Fruit fly (Drosophila melanogaster) whole organism, embryonic: ENCODE data around the gene Plod.

Experiments used
- Adf1 ChIP-seq: fragments of 200-800 bp; sonication (Bioruptor generic); IDR thresholded peaks from 2 replicates; pipeline ENCODE4 v1.3.6; 2022; ENCODE audit warnings: missing biosample characterization, missing genetic modification characterization
- Asciz ChIP-seq: fragments of 200-800 bp; sonication (Bioruptor generic); optimal IDR thresholded peaks from 2 replicates; lab custom pipeline; 2017; ENCODE audit warnings: missing biosample characterization, mild to moderate bottlenecking, missing genetic modification characterization, missing genetic modification reagents
- Awh ChIP-seq: fragments of 200-800 bp; sonication (Bioruptor generic); IDR thresholded peaks from 2 replicates; pipeline ENCODE4, ENCODE4 v1.3.6; 2022; ENCODE audit warnings: missing biosample characterization, missing genetic modification characterization
- BEAF-32 ChIP-seq: fragments of 200-800 bp; sonication (Bioruptor generic); optimal IDR thresholded peaks from 3 replicates; lab custom pipeline; 2017; ENCODE audit warnings: missing biosample characterization, missing genetic modification characterization, mild to moderate bottlenecking, moderate library complexity, missing genetic modification reagents
- CG11398 ChIP-seq: fragments of 200-800 bp; sonication (Bioruptor generic); optimal IDR thresholded peaks from 2 replicates; lab custom pipeline; 2016; ENCODE audit warnings: missing biosample characterization, missing genetic modification characterization
- CG11504 ChIP-seq: fragments of 200-800 bp; sonication (Bioruptor generic); optimal IDR thresholded peaks from 3 replicates; lab custom pipeline; 2019; ENCODE audit warnings: missing biosample characterization, mild to moderate bottlenecking, missing genetic modification characterization, moderate library complexity
- CG13287 ChIP-seq: fragments of 200-800 bp; sonication (Bioruptor generic); IDR thresholded peaks from 2 replicates; pipeline ENCODE4 v1.3.6; 2022; ENCODE audit warnings: missing biosample characterization, missing genetic modification characterization; ENCODE audit not compliant: partially characterized antibody
- CG33213 ChIP-seq: fragments of 200-800 bp; sonication (Bioruptor generic); optimal IDR thresholded peaks from 3 replicates; lab custom pipeline; 2016; ENCODE audit warnings: missing biosample characterization, missing genetic modification characterization
- CG33557 ChIP-seq: fragments of 200-800 bp; sonication (Bioruptor generic); optimal IDR thresholded peaks from 2 replicates; lab custom pipeline; 2019; ENCODE audit warnings: missing biosample characterization, mild to moderate bottlenecking, missing genetic modification characterization, moderate library complexity
- CG42726 ChIP-seq: fragments of 200-800 bp; sonication (Bioruptor generic); IDR thresholded peaks from 2 replicates; pipeline ENCODE4 v1.3.6; 2022; ENCODE audit warnings: missing biosample characterization, missing genetic modification characterization; ENCODE audit not compliant: partially characterized antibody
- CG4820 ChIP-seq: fragments of 200-800 bp; sonication (Bioruptor generic); optimal IDR thresholded peaks from 3 replicates; lab custom pipeline; 2016; ENCODE audit warnings: missing biosample characterization, missing genetic modification characterization
- CG7786 ChIP-seq: fragments of 200-800 bp; sonication (Bioruptor generic); optimal IDR thresholded peaks from 2 replicates; lab custom pipeline; 2016; ENCODE audit warnings: missing biosample characterization, missing genetic modification characterization
- CG8765 ChIP-seq: fragments of 200-800 bp; sonication (Bioruptor generic); IDR thresholded peaks from 2 replicates; pipeline ENCODE4 v1.3.6; 2022; ENCODE audit warnings: missing biosample characterization, missing genetic modification characterization
- Dll ChIP-seq: fragments of 200-800 bp; sonication (Bioruptor generic); IDR thresholded peaks from 4 replicates; pipeline ENCODE4 v1.3.6; 2022; ENCODE audit warnings: missing biosample characterization, missing genetic modification characterization; ENCODE audit not compliant: partially characterized antibody
- Dp ChIP-seq: fragments of 200-800 bp; sonication (Bioruptor generic); optimal IDR thresholded peaks from 2 replicates; lab custom pipeline; 2018; ENCODE audit warnings: missing biosample characterization, mild to moderate bottlenecking, missing genetic modification characterization, moderate library complexity
- Dref ChIP-seq: fragments of 200-800 bp; sonication (Bioruptor generic); IDR thresholded peaks from 2 replicates; pipeline ENCODE4 v1.3.6; 2022; ENCODE audit warnings: missing biosample characterization, missing genetic modification characterization
- E2f2 ChIP-seq: fragments of 200-800 bp; sonication (Bioruptor generic); IDR thresholded peaks from 2 replicates; pipeline ENCODE4 v1.3.6; 2022; ENCODE audit warnings: missing biosample characterization, missing genetic modification characterization
- Fer2 ChIP-seq: fragments of 200-800 bp; sonication (Bioruptor generic); optimal IDR thresholded peaks from 2 replicates; lab custom pipeline; 2018; ENCODE audit warnings: missing biosample characterization, mild to moderate bottlenecking, missing genetic modification characterization, moderate library complexity
- HLH4C ChIP-seq: fragments of 200-800 bp; sonication (Bioruptor generic); IDR thresholded peaks from 3 replicates; pipeline ENCODE4 v1.3.6; 2022; ENCODE audit warnings: missing biosample characterization, missing genetic modification characterization; ENCODE audit not compliant: partially characterized antibody
- Hr51 ChIP-seq, 2 experiments: fragments of 200-800 bp; sonication (Bioruptor generic); optimal IDR thresholded peaks; 2 replicates in 1 of 2; 3 replicates in 1 of 2; lab custom pipeline; 2016 to 2018; ENCODE audit warnings: missing biosample characterization in 2 of 2, missing genetic modification characterization in 2 of 2, mild to moderate bottlenecking in 1 of 2, moderate library complexity in 1 of 2
- MTF-1 ChIP-seq: fragments of 200-800 bp; sonication (Bioruptor generic); optimal IDR thresholded peaks from 2 replicates; lab custom pipeline; 2018; ENCODE audit warnings: missing biosample characterization, mild to moderate bottlenecking, missing genetic modification characterization, borderline replicate concordance
- NfI ChIP-seq: fragments of 200-800 bp; sonication (Bioruptor generic); optimal IDR thresholded peaks from 3 replicates; lab custom pipeline; 2018; ENCODE audit warnings: missing biosample characterization, mild to moderate bottlenecking, missing genetic modification characterization, moderate library complexity
- Sry-δ ChIP-seq: fragments of 200-800 bp; sonication (Bioruptor generic); optimal IDR thresholded peaks from 2 replicates; lab custom pipeline; 2016; ENCODE audit warnings: missing biosample characterization, missing genetic modification characterization
- TFAM ChIP-seq: fragments of 200-800 bp; sonication (Bioruptor generic); optimal IDR thresholded peaks from 2 replicates; lab custom pipeline; 2017; ENCODE audit warnings: missing biosample characterization, missing genetic modification characterization, inconsistent platforms
- Xbp1 ChIP-seq: fragments of 200-800 bp; sonication (Bioruptor generic); optimal IDR thresholded peaks from 3 replicates; lab custom pipeline; 2016; ENCODE audit warnings: missing biosample characterization, mild to moderate bottlenecking, missing genetic modification characterization
- al ChIP-seq: fragments of 200-800 bp; sonication (Bioruptor generic); IDR thresholded peaks from 2 replicates; pipeline ENCODE4 v1.3.6; 2022; ENCODE audit warnings: missing biosample characterization, missing genetic modification characterization
- amos ChIP-seq: fragments of 200-800 bp; sonication (Bioruptor generic); IDR thresholded peaks from 2 replicates; pipeline ENCODE4 v1.3.6; 2022; ENCODE audit warnings: missing biosample characterization, missing genetic modification characterization; ENCODE audit not compliant: partially characterized antibody
- ash1 ChIP-seq: fragments of 200-800 bp; sonication (Bioruptor generic); optimal IDR thresholded peaks from 2 replicates; lab custom pipeline; 2018; ENCODE audit warnings: missing biosample characterization, mild to moderate bottlenecking, missing genetic modification characterization
- bab2 ChIP-seq: fragments of 200-800 bp; sonication (Bioruptor generic); optimal IDR thresholded peaks from 2 replicates; lab custom pipeline; 2016; ENCODE audit warnings: missing biosample characterization, missing genetic modification characterization
- bigmax ChIP-seq: fragments of 200-800 bp; sonication (Bioruptor generic); optimal IDR thresholded peaks from 2 replicates; lab custom pipeline; 2018; ENCODE audit warnings: missing biosample characterization, mild to moderate bottlenecking, missing genetic modification characterization
- bowl ChIP-seq: fragments of 200-800 bp; sonication (Bioruptor generic); IDR thresholded peaks from 2 replicates; pipeline ENCODE4 v1.3.6; 2022; ENCODE audit warnings: missing biosample characterization, missing genetic modification characterization
- bsh ChIP-seq, 2 experiments: fragments of 200-800 bp; sonication (Bioruptor generic); optimal IDR thresholded peaks; 2 replicates each; lab custom pipeline; 2017 to 2018; ENCODE audit warnings: mild to moderate bottlenecking in 2 of 2, missing biosample characterization in 2 of 2, missing genetic modification characterization in 2 of 2, moderate library complexity in 1 of 2
- chif ChIP-seq, 2 experiments: fragments of 200-800 bp; sonication (Bioruptor generic); optimal IDR thresholded peaks; 3 replicates each; lab custom pipeline; 2016; ENCODE audit warnings: missing biosample characterization in 2 of 2, missing genetic modification characterization in 2 of 2
- disco-r ChIP-seq: fragments of 200-800 bp; sonication (Bioruptor generic); optimal IDR thresholded peaks from 2 replicates; lab custom pipeline; 2016; ENCODE audit warnings: missing biosample characterization, missing genetic modification characterization
- fd3F ChIP-seq: fragments of 200-800 bp; sonication (Bioruptor generic); optimal IDR thresholded peaks from 2 replicates; lab custom pipeline; 2018; ENCODE audit warnings: missing biosample characterization, mild to moderate bottlenecking, missing genetic modification characterization, moderate library complexity
- gsb-n ChIP-seq: fragments of 200-800 bp; sonication (Bioruptor generic); optimal IDR thresholded peaks from 3 replicates; lab custom pipeline; 2018; ENCODE audit warnings: missing biosample characterization, mild to moderate bottlenecking, missing genetic modification characterization
- jumu ChIP-seq: fragments of 200-800 bp; sonication (Bioruptor generic); optimal IDR thresholded peaks from 3 replicates; lab custom pipeline; 2016; ENCODE audit warnings: missing biosample characterization, missing genetic modification characterization
- lab ChIP-seq: fragments of 200-800 bp; sonication (Bioruptor generic); optimal IDR thresholded peaks from 3 replicates; lab custom pipeline; 2017; ENCODE audit warnings: missing biosample characterization, missing genetic modification characterization, mild to moderate bottlenecking, moderate library complexity, missing genetic modification reagents
- mam ChIP-seq: fragments of 200-800 bp; sonication (Bioruptor generic); optimal IDR thresholded peaks from 3 replicates; lab custom pipeline; 2016; ENCODE audit warnings: missing biosample characterization, missing genetic modification characterization
- org-1 ChIP-seq: fragments of 200-800 bp; sonication (Bioruptor generic); optimal IDR thresholded peaks from 2 replicates; lab custom pipeline; 2017; ENCODE audit warnings: missing biosample characterization, missing genetic modification characterization
- p53 ChIP-seq: fragments of 200-800 bp; sonication (Bioruptor generic); optimal IDR thresholded peaks from 2 replicates; lab custom pipeline; 2016; ENCODE audit warnings: missing biosample characterization, missing genetic modification characterization
- pita ChIP-seq: fragments of 200-800 bp; sonication (Bioruptor generic); optimal IDR thresholded peaks from 2 replicates; lab custom pipeline; 2017; ENCODE audit warnings: missing biosample characterization, mild to moderate bottlenecking, missing genetic modification characterization
- row ChIP-seq: fragments of 200-800 bp; sonication (Bioruptor generic); IDR thresholded peaks from 3 replicates; pipeline ENCODE4 v1.3.6; 2022; ENCODE audit warnings: missing biosample characterization, missing genetic modification characterization
- run ChIP-seq: fragments of 200-800 bp; sonication (Bioruptor generic); optimal IDR thresholded peaks from 3 replicates; lab custom pipeline; 2018; ENCODE audit warnings: missing biosample characterization, mild to moderate bottlenecking, missing genetic modification characterization
- schlank ChIP-seq: fragments of 200-800 bp; sonication (Bioruptor generic); optimal IDR thresholded peaks from 2 replicates; lab custom pipeline; 2018; ENCODE audit warnings: missing biosample characterization, mild to moderate bottlenecking, missing genetic modification characterization
- scrt ChIP-seq: fragments of 200-800 bp; sonication (Bioruptor generic); optimal IDR thresholded peaks from 2 replicates; lab custom pipeline; 2018; ENCODE audit warnings: missing biosample characterization, mild to moderate bottlenecking, missing genetic modification characterization, moderate library complexity
- sna ChIP-seq: fragments of 200-800 bp; sonication (Bioruptor generic); IDR thresholded peaks from 2 replicates; pipeline ENCODE4 v1.3.6; 2022; ENCODE audit warnings: missing biosample characterization, missing genetic modification characterization; ENCODE audit not compliant: partially characterized antibody
- sqz ChIP-seq: fragments of 200-800 bp; sonication (Bioruptor generic); optimal IDR thresholded peaks from 3 replicates; lab custom pipeline; 2018; ENCODE audit warnings: missing biosample characterization, mild to moderate bottlenecking, missing genetic modification characterization
- stwl ChIP-seq: fragments of 200-800 bp; sonication (Bioruptor generic); optimal IDR thresholded peaks from 3 replicates; lab custom pipeline; 2018; ENCODE audit warnings: missing biosample characterization, mild to moderate bottlenecking, missing genetic modification characterization, moderate library complexity

The Plod gene

dm6 chr3L:11210517-11210916 lies 4.7 kb upstream of the Plod start, which contains the start of the genes Ube3a and CG7600 (continued):
- TF ChIP-seq HLH4C, result peak; percentile 100
- TF ChIP-seq Awh (GFP tag; lab: Robert Waterston, UW), result no peak
- TF ChIP-seq amos (GFP tag; lab: Robert Waterston, UW), result peak; percentile 99
- TF ChIP-seq TFAM (GFP tag; lab: Kevin White, UChicago), result no peak
- peak; percentile 90 for TF ChIP-seq Sry-δ (GFP tag; lab: Kevin White, UChicago)
- TF ChIP-seq CG8765 (GFP tag; lab: Robert Waterston, UW), result no peak
- no peak for TF ChIP-seq fd3F (GFP tag; lab: Kevin White, UChicago)
- TF ChIP-seq Adf1, result peak; percentile 46; the same call in 1 of the 2 replicates
- peak; percentile 100 for TF ChIP-seq sna
- TF ChIP-seq CG11504 (tag; lab: Kevin White, UChicago), result peak; percentile 44
- TF ChIP-seq BEAF-32 (GFP tag; lab: Kevin White, UChicago), result peak; percentile 94
- peak; percentile 48 for TF ChIP-seq NfI (GFP tag; lab: Kevin White, UChicago)
- peak; percentile 65 for TF ChIP-seq lab (GFP tag; lab: Kevin White, UChicago)
- peak; percentile 63 for TF ChIP-seq CG7786
- no peak for TF ChIP-seq org-1 (GFP tag; lab: Kevin White, UChicago)
- peak; percentile 5 to 33 for TF ChIP-seq Hr51 (GFP tag; optimal IDR thresholded peaks at IDR 0.05; lab: Kevin White, UChicago)
- peak; percentile 99 for TF ChIP-seq stwl (tag; lab: Kevin White, UChicago)
- TF ChIP-seq Xbp1, result peak; percentile 47
- TF ChIP-seq schlank (tag; lab: Kevin White, UChicago), result no peak
- peak; percentile 67 for TF ChIP-seq E2f2 (GFP tag; lab: Robert Waterston, UW)
- TF ChIP-seq sqz (GFP tag; lab: Kevin White, UChicago), result peak; percentile 73
- TF ChIP-seq bowl (GFP tag; lab: Robert Waterston, UW), result no peak
- peak; percentile 100 for TF ChIP-seq CG13287 (GFP tag; lab: Robert Waterston, UW)
- TF ChIP-seq chif (GFP tag; optimal IDR thresholded peaks at IDR 0.05; lab: Kevin White, UChicago), result peak; percentile 24 to 27
- TF ChIP-seq CG33557 (GFP tag; lab: Kevin White, UChicago), result peak; percentile 55
- TF ChIP-seq p53 (GFP tag; lab: Kevin White, UChicago), result peak; percentile 7
- TF ChIP-seq Dref (GFP tag; lab: Robert Waterston, UW), result peak; percentile 98
- TF ChIP-seq Dll (GFP tag; lab: Robert Waterston, UW), result peak; percentile 98
- no peak for TF ChIP-seq al
- no peak for TF ChIP-seq bigmax
- peak; percentile 2 for TF ChIP-seq CG4820
- TF ChIP-seq run (tag; lab: Kevin White, UChicago), result peak; percentile 2
- peak; percentile 68 for TF ChIP-seq Dp (GFP tag; lab: Kevin White, UChicago)
- peak; percentile 45 for TF ChIP-seq mam (GFP tag; lab: Kevin White, UChicago)
- no peak for TF ChIP-seq disco-r (GFP tag; lab: Kevin White, UChicago)
- no peak for TF ChIP-seq CG11398
- peak; percentile 21 for TF ChIP-seq ash1 (GFP tag; lab: Kevin White, UChicago)
- peak; percentile 91; the same call in 1 of the 2 replicates for TF ChIP-seq CG42726
- peak; percentile 26; the same call in 2 of the 3 replicates for TF ChIP-seq row (GFP tag; lab: Robert Waterston, UW)
- TF ChIP-seq MTF-1 (GFP tag; lab: Kevin White, UChicago), result peak; percentile 3
- peak; percentile 26 for TF ChIP-seq jumu
- TF ChIP-seq bsh (GFP tag; optimal IDR thresholded peaks at IDR 0.05; lab: Kevin White, UChicago), result peak in 1 of 2 experiments; percentile 29
- peak; percentile 71 for TF ChIP-seq gsb-n (tag; lab: Kevin White, UChicago)
- no peak for TF ChIP-seq Asciz (GFP tag; lab: Kevin White, UChicago)
- no peak for TF ChIP-seq Fer2 (tag; lab: Kevin White, UChicago)
- peak; percentile 31 for TF ChIP-seq CG33213 (GFP tag; lab: Kevin White, UChicago)
- peak; percentile 65 for TF ChIP-seq scrt
- TF ChIP-seq pita (GFP tag; lab: Kevin White, UChicago), result no peak
- no peak for TF ChIP-seq bab2 (GFP tag; lab: Kevin White, UChicago)
